Worm (Caenorhabditis elegans): Measurements from ENCODE around the gene F01F1.3.

Gene F01F1.3

DNA sequence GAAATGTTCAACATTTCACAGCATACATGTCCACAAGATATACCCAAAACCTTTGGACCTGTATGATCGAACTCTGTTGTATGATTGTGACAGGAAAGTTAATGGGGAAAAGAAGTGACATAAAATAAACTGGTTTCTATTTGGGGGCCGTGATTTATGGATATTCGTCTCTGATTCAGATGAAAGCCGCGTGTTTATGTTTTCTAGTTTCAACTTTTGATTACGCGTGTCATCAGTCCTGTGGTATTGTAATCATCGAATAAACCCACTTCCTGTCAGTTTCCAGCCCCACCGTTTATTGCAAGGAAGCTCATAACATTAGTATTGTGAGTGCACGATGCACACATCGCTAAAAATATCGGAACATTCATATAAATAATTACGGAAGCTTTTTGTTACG is 50.5 kb downstream of the F01F1.3 start:
- peak; percentile 74 for TF ChIP-seq nhr-25 (tag; optimal IDR thresholded peaks at IDR 0.05)
- TF ChIP-seq lin-15B (tag; optimal IDR thresholded peaks at IDR 0.05): no peak
- TF ChIP-seq aly-2 (tag; optimal IDR thresholded peaks at IDR 0.05): no peak
- peak; percentile 68 for TF ChIP-seq nhr-43 (tag; optimal IDR thresholded peaks at IDR 0.05; ENCODE audit: poor library complexity, severe bottlenecking)
- TF ChIP-seq fos-1 (tag; optimal IDR thresholded peaks at IDR 0.05): no peak
- no peak for TF ChIP-seq zag-1 (tag; optimal IDR thresholded peaks at IDR 0.05)
- no peak for TF ChIP-seq nhr-11 (tag; optimal IDR thresholded peaks at IDR 0.05)
- peak; percentile 74 for TF ChIP-seq nhr-23 (tag; optimal IDR thresholded peaks at IDR 0.05)
- TF ChIP-seq ZK546.5 (tag; optimal IDR thresholded peaks at IDR 0.05): no peak

Measured in whole organism, L3 larva.